Fruit fly (Drosophila melanogaster) whole organism, wandering third instar larva: Measurements from ENCODE around the gene ebi.
"Not testable (repeated sequence)": the region's sequence is repeated elsewhere in the genome, so short reads cannot be mapped to it uniquely, and the experiment has no call there.

Experiments used
- Abd-B ChIP-seq: fragments of >200 bp; optimal IDR thresholded peaks from 2 replicates; lab custom pipeline; 2017; ENCODE audit warnings: missing biosample characterization, missing genetic modification characterization
- CG9705 ChIP-seq: fragments of 200-800 bp; sonication (Bioruptor generic); optimal IDR thresholded peaks from 2 replicates; lab custom pipeline; 2018; ENCODE audit warnings: missing biosample characterization, mild to moderate bottlenecking, missing genetic modification characterization
- CrebA ChIP-seq: fragments of 200-800 bp; sonication (Bioruptor generic); optimal IDR thresholded peaks from 2 replicates; lab custom pipeline; 2016; ENCODE audit warnings: missing biosample characterization, mild to moderate bottlenecking, missing genetic modification characterization, borderline replicate concordance
- Dfd ChIP-seq: fragments of >200 bp; optimal IDR thresholded peaks from 2 replicates; lab custom pipeline; 2017; ENCODE audit warnings: missing biosample characterization, missing genetic modification characterization
- Dif ChIP-seq: fragments of 200-275, 200-300 bp; sonication (Bioruptor generic); optimal IDR thresholded peaks from 2 replicates; lab custom pipeline; 2018; ENCODE audit warnings: missing biosample characterization, missing genetic modification characterization; ENCODE audit not compliant: partially characterized antibody
- GATAd ChIP-seq: sonication (Bioruptor generic); optimal IDR thresholded peaks from 2 replicates; lab custom pipeline; 2016; ENCODE audit warnings: missing biosample characterization, missing genetic modification characterization
- HLH106 ChIP-seq: fragments of 200-800 bp; optimal IDR thresholded peaks from 3 replicates; lab custom pipeline; 2019; ENCODE audit warnings: missing biosample characterization, mild to moderate bottlenecking, missing genetic modification characterization, moderate library complexity
- Hnf4 ChIP-seq: fragments of 200-800 bp; sonication (Bioruptor generic); optimal IDR thresholded peaks from 2 replicates; lab custom pipeline; 2016; ENCODE audit warnings: missing biosample characterization, mild to moderate bottlenecking, missing genetic modification characterization
- Hr78 ChIP-seq: fragments of >200 bp; optimal IDR thresholded peaks from 2 replicates; lab custom pipeline; 2017; ENCODE audit warnings: missing biosample characterization, missing genetic modification characterization
- Hr83 ChIP-seq: fragments of 200-300 bp; sonication (Bioruptor generic); optimal IDR thresholded peaks from 2 replicates; lab custom pipeline; 2016; ENCODE audit warnings: missing biosample characterization, mild to moderate bottlenecking, missing genetic modification characterization, moderate library complexity; ENCODE audit not compliant: poor library complexity, severe bottlenecking
- Jra ChIP-seq: sonication (Bioruptor generic); optimal IDR thresholded peaks from 2 replicates; lab custom pipeline; 2016; ENCODE audit warnings: missing biosample characterization, missing genetic modification characterization
- Mio ChIP-seq: sonication (Bioruptor generic); optimal IDR thresholded peaks from 2 replicates; lab custom pipeline; 2016; ENCODE audit warnings: missing biosample characterization, missing genetic modification characterization
- Myc ChIP-seq: fragments of >200 bp; optimal IDR thresholded peaks from 2 replicates; lab custom pipeline; 2017
- N ChIP-seq: fragments of >200 bp; optimal IDR thresholded peaks from 2 replicates; lab custom pipeline; 2018; ENCODE audit warnings: missing biosample characterization, missing external identifiers, missing genetic modification characterization
- OdsH ChIP-seq: fragments of 200-800 bp; sonication (Bioruptor generic); optimal IDR thresholded peaks from 2 replicates; lab custom pipeline; 2016; ENCODE audit warnings: missing biosample characterization, mild to moderate bottlenecking, missing genetic modification characterization
- Rel ChIP-seq, 2 experiments: fragments of 200-800 bp; sonication (Bioruptor generic) in 1 of 2; optimal IDR thresholded peaks; 2 replicates in 1 of 2; 3 replicates in 1 of 2; lab custom pipeline; 2016 to 2019; ENCODE audit warnings: mild to moderate bottlenecking in 2 of 2, missing biosample characterization in 2 of 2, missing genetic modification characterization in 2 of 2, moderate library complexity in 1 of 2
- Sp1 ChIP-seq: fragments of 200-800 bp; sonication (Bioruptor generic); optimal IDR thresholded peaks from 3 replicates; lab custom pipeline; 2019; ENCODE audit warnings: missing biosample characterization, mild to moderate bottlenecking, missing genetic modification characterization, moderate library complexity
- Vsx2 ChIP-seq: fragments of 200-300, 225-300 bp; sonication (Bioruptor generic); optimal IDR thresholded peaks from 2 replicates; lab custom pipeline; 2018; ENCODE audit warnings: missing biosample characterization, missing genetic modification characterization; ENCODE audit not compliant: partially characterized antibody
- br ChIP-seq: fragments of 200-800 bp; sonication (Bioruptor generic); optimal IDR thresholded peaks from 2 replicates; lab custom pipeline; 2016; ENCODE audit warnings: missing biosample characterization, missing genetic modification characterization
- brk ChIP-seq: fragments of 200-800 bp; sonication (Bioruptor generic); optimal IDR thresholded peaks from 2 replicates; lab custom pipeline; 2016; ENCODE audit warnings: missing biosample characterization, mild to moderate bottlenecking, missing genetic modification characterization
- dl ChIP-seq, 2 experiments: fragments of 175-275, 200-275 bp in 1 of 2; fragments of 200-275 bp in 1 of 2; sonication (Bioruptor generic); optimal IDR thresholded peaks; lab custom pipeline; 2018; ENCODE audit warnings: mild to moderate bottlenecking in 2 of 2, missing biosample characterization in 2 of 2, missing genetic modification characterization in 2 of 2, moderate library complexity in 2 of 2; ENCODE audit not compliant: partially characterized antibody in 2 of 2, insufficient read depth in 1 of 2
- dmrt93B ChIP-seq: fragments of 200-800 bp; sonication (Bioruptor generic); optimal IDR thresholded peaks from 2 replicates; lab custom pipeline; 2018; ENCODE audit warnings: missing biosample characterization, mild to moderate bottlenecking, missing genetic modification characterization
- dsf ChIP-seq: sonication (Bioruptor generic); optimal IDR thresholded peaks from 2 replicates; lab custom pipeline; 2016; ENCODE audit warnings: missing biosample characterization, missing genetic modification characterization, borderline replicate concordance
- ey ChIP-seq: fragments of 200-800 bp; sonication (Bioruptor generic); optimal IDR thresholded peaks from 2 replicates; lab custom pipeline; 2016; ENCODE audit warnings: missing biosample characterization, missing genetic modification characterization
- foxo ChIP-seq, 2 experiments: fragments of 200-800 bp; sonication (Bioruptor generic); optimal IDR thresholded peaks; 2 replicates in 1 of 2; 3 replicates in 1 of 2; lab custom pipeline; 2016 to 2017; ENCODE audit warnings: missing biosample characterization in 2 of 2, missing genetic modification characterization in 2 of 2
- fru ChIP-seq: fragments of 200-800 bp; sonication (Bioruptor generic); optimal IDR thresholded peaks from 3 replicates; lab custom pipeline; 2016; ENCODE audit warnings: missing biosample characterization, mild to moderate bottlenecking, missing genetic modification characterization
- h ChIP-seq: fragments of 200-800 bp; sonication (Bioruptor generic); optimal IDR thresholded peaks from 3 replicates; lab custom pipeline; 2016; ENCODE audit warnings: missing biosample characterization, mild to moderate bottlenecking, missing genetic modification characterization
- lola ChIP-seq: fragments of >200 bp; optimal IDR thresholded peaks from 2 replicates; lab custom pipeline; 2017; ENCODE audit warnings: missing biosample characterization, missing genetic modification characterization
- psq ChIP-seq: fragments of 200-800 bp; sonication (Bioruptor generic); optimal IDR thresholded peaks from 3 replicates; lab custom pipeline; 2017; ENCODE audit warnings: missing biosample characterization, mild to moderate bottlenecking, missing genetic modification characterization, moderate library complexity
- rgr ChIP-seq: fragments of 200-800 bp; sonication (Bioruptor generic); optimal IDR thresholded peaks from 3 replicates; lab custom pipeline; 2016; ENCODE audit warnings: missing biosample characterization, mild to moderate bottlenecking, missing genetic modification characterization
- sage ChIP-seq: fragments of 200-800 bp; sonication (Bioruptor generic); optimal IDR thresholded peaks from 2 replicates; lab custom pipeline; 2016; ENCODE audit warnings: missing biosample characterization, mild to moderate bottlenecking, missing genetic modification characterization
- sv ChIP-seq: fragments of 200-800 bp; sonication (Bioruptor generic); optimal IDR thresholded peaks from 3 replicates; lab custom pipeline; 2016; ENCODE audit warnings: missing biosample characterization, missing genetic modification characterization
- tai ChIP-seq: sonication (Bioruptor generic); optimal IDR thresholded peaks from 2 replicates; lab custom pipeline; 2016; ENCODE audit warnings: missing biosample characterization, missing genetic modification characterization
- usp ChIP-seq: fragments of >200 bp; optimal IDR thresholded peaks from 2 replicates; lab custom pipeline; 2017; ENCODE audit warnings: missing biosample characterization, missing genetic modification characterization

ebi gene

dm6 chr2L:451705-452472 lies 37.0 kb downstream of the ebi start:
- no peak for TF ChIP-seq dmrt93B (GFP tag; lab: Kevin White, UChicago)
- peak; percentile 31 for TF ChIP-seq OdsH (GFP tag; lab: Kevin White, UChicago)
- no peak for TF ChIP-seq Dif (GFP tag; lab: Kevin White, UChicago)
- TF ChIP-seq br (GFP tag; lab: Kevin White, UChicago) = no peak
- TF ChIP-seq Vsx2 (GFP tag; lab: Kevin White, UChicago) = no peak
- no peak for TF ChIP-seq Myc (lab: Kevin White, UChicago)
- TF ChIP-seq Hnf4 = no peak
- no peak for TF ChIP-seq Abd-B (GFP tag; lab: Kevin White, UChicago)
- TF ChIP-seq h (GFP tag; lab: Kevin White, UChicago) = peak; percentile 0
- TF ChIP-seq psq (GFP tag; lab: Kevin White, UChicago) = peak; percentile 14
- peak; percentile 32 for TF ChIP-seq fru
- no peak for TF ChIP-seq CrebA
- no peak for TF ChIP-seq dsf (GFP tag; lab: Kevin White, UChicago)
- TF ChIP-seq HLH106 (tag; lab: Kevin White, UChicago) = peak; percentile 38
- TF ChIP-seq foxo (GFP tag; optimal IDR thresholded peaks at IDR 0.05; lab: Kevin White, UChicago) = peak in 1 of 2 experiments; percentile 40
- TF ChIP-seq ey = no peak
- TF ChIP-seq sage (GFP tag; lab: Kevin White, UChicago) = no peak
- no peak for TF ChIP-seq Rel (GFP tag; optimal IDR thresholded peaks at IDR 0.05; lab: Kevin White, UChicago)
- TF ChIP-seq Rel (tag; optimal IDR thresholded peaks at IDR 0.05; lab: Kevin White, UChicago) = peak; percentile 75
- no peak for TF ChIP-seq usp (GFP tag; lab: Kevin White, UChicago)
- no peak for TF ChIP-seq GATAd (GFP tag; lab: Kevin White, UChicago)
- no peak for TF ChIP-seq sv
- TF ChIP-seq brk = no peak
- TF ChIP-seq N (GFP tag; lab: Kevin White, UChicago) = no peak
- TF ChIP-seq Sp1 (GFP tag; lab: Kevin White, UChicago) = peak; percentile 33
- peak; percentile 41 for TF ChIP-seq rgr (GFP tag; lab: Kevin White, UChicago)
- peak in 1 of 2 experiments; percentile 1 for TF ChIP-seq dl (GFP tag; optimal IDR thresholded peaks at IDR 0.05; lab: Kevin White, UChicago; ENCODE audit: insufficient read depth in 1 of 2, partially characterized antibody in 2 of 2)
- TF ChIP-seq CG9705 (GFP tag; lab: Kevin White, UChicago) = no peak

- TF ChIP-seq Rel (GFP tag; optimal IDR thresholded peaks at IDR 0.05; lab: Kevin White, UChicago) (no peak), Rel (tag; optimal IDR thresholded peaks at IDR 0.05; lab: Kevin White, UChicago) (peak; percentile 72), N (GFP tag; lab: Kevin White, UChicago) (peak; percentile 3), fru (no peak), Sp1 (GFP tag; lab: Kevin White, UChicago) (peak; percentile 30)
- TF ChIP-seq, all 38 proteins: peak for 3
These were observed 38.0 kb downstream of the ebi start, which contains the start of the genes crq and shv for dm6 chr2L:452872-453271. Gene crq (minus strand): TSS chr2L:453024. Gene shv (plus strand): TSS chr2L:453108.

- not testable (repeated sequence) for TF ChIP-seq Jra (GFP tag; lab: Kevin White, UChicago); foxo (GFP tag; optimal IDR thresholded peaks at IDR 0.05; lab: Kevin White, UChicago); GATAd (GFP tag; lab: Kevin White, UChicago)
These were observed 40.4 kb downstream of the ebi start, which contains the start of gene CG4133 for dm6 chr2L:455274-455673. Gene CG4133 (plus strand): TSS chr2L:455531.

dm6 chr2L:455738-456137 lies 40.9 kb downstream of the ebi start:
- TF ChIP-seq dl (GFP tag; optimal IDR thresholded peaks at IDR 0.05; lab: Kevin White, UChicago; ENCODE audit: insufficient read depth in 1 of 2, partially characterized antibody in 2 of 2) (no peak), tai (no peak), dsf (GFP tag; lab: Kevin White, UChicago) (no peak), Myc (lab: Kevin White, UChicago) (no peak), Mio (no peak), foxo (GFP tag; optimal IDR thresholded peaks at IDR 0.05; lab: Kevin White, UChicago) (no peak), psq (GFP tag; lab: Kevin White, UChicago) (no peak), lola (GFP tag; lab: Kevin White, UChicago) (no peak), Dif (GFP tag; lab: Kevin White, UChicago) (no peak), sv (no peak), GATAd (GFP tag; lab: Kevin White, UChicago) (no peak), Vsx2 (GFP tag; lab: Kevin White, UChicago) (no peak), OdsH (GFP tag; lab: Kevin White, UChicago) (no peak), CrebA (no peak), N (GFP tag; lab: Kevin White, UChicago) (no peak), HLH106 (tag; lab: Kevin White, UChicago) (no peak), Hr78 (GFP tag; lab: Kevin White, UChicago) (no peak), Dfd (GFP tag; lab: Kevin White, UChicago) (no peak), Hr83 (GFP tag; lab: Kevin White, UChicago) (no peak), h (GFP tag; lab: Kevin White, UChicago) (no peak)
